Fruit fly (Drosophila melanogaster) whole organism, prepupa: ENCODE results near the gene ovm.

Source experiments
- CG11294 ChIP-seq: fragments of 200-800 bp; sonication (Bioruptor generic); IDR thresholded peaks from 2 replicates; pipeline ENCODE4 v1.3.6; 2022; ENCODE audit warnings: missing biosample characterization, missing genetic modification characterization
- CG3919 ChIP-seq: fragments of 200-800 bp; sonication (Bioruptor generic); optimal IDR thresholded peaks from 3 replicates; lab custom pipeline; 2016; ENCODE audit warnings: missing biosample characterization, missing genetic modification characterization
- CG6792 ChIP-seq: fragments of 200-800 bp; sonication (Bioruptor generic); optimal IDR thresholded peaks from 3 replicates; lab custom pipeline; 2016; ENCODE audit warnings: missing biosample characterization, missing genetic modification characterization
- Eip75B ChIP-seq: fragments of 200-800 bp; sonication (Bioruptor generic); optimal IDR thresholded peaks from 3 replicates; lab custom pipeline; 2016; ENCODE audit warnings: missing biosample characterization, missing genetic modification characterization
- Hr4 ChIP-seq: fragments of 200-800 bp; sonication (Bioruptor generic); optimal IDR thresholded peaks from 3 replicates; lab custom pipeline; 2016; ENCODE audit warnings: missing biosample characterization, missing genetic modification characterization
- Sox14 ChIP-seq: fragments of 200-800 bp; sonication (Bioruptor generic); optimal IDR thresholded peaks from 3 replicates; lab custom pipeline; 2016; ENCODE audit warnings: missing biosample characterization, missing genetic modification characterization
- vri ChIP-seq: fragments of 200-800 bp; sonication (Bioruptor generic); optimal IDR thresholded peaks from 3 replicates; lab custom pipeline; 2016; ENCODE audit warnings: missing biosample characterization, mild to moderate bottlenecking, missing genetic modification characterization

- TF ChIP-seq vri (GFP tag; lab: Kevin White, UChicago): no peak
- TF ChIP-seq Eip75B: no peak
- no peak for TF ChIP-seq CG3919 (GFP tag; lab: Kevin White, UChicago)
- no peak for TF ChIP-seq Hr4
- no peak for TF ChIP-seq Sox14 (GFP tag; lab: Kevin White, UChicago)
- TF ChIP-seq CG11294 (GFP tag; lab: Robert Waterston, UW): no peak
- TF ChIP-seq CG6792 (GFP tag; lab: Kevin White, UChicago): no peak
These were observed 51.6 kb downstream of the ovm start for dm6 chr2L:89158-89557.
